Worm (Caenorhabditis elegans) whole organism, late embryonic: Measurements from ENCODE around the gene C38C5.1.

ENCODE experiments used
- C08G9.2 ChIP-seq: sonication (generic microtip); optimal IDR thresholded peaks from 2 replicates; lab custom pipeline; 2016; ENCODE audit warnings: mild to moderate bottlenecking, missing genetic modification characterization, moderate library complexity, missing compliant biosample characterization
- C38D4.7 ChIP-seq: fragments of 200-800 bp; sonication (Bioruptor generic); optimal IDR thresholded peaks from 2 replicates; lab custom pipeline; 2018; ENCODE audit warnings: mild to moderate bottlenecking, missing genetic modification characterization, moderate library complexity, missing compliant biosample characterization
- F13H6.1 ChIP-seq: sonication (generic microtip); optimal IDR thresholded peaks from 2 replicates; lab custom pipeline; 2016; ENCODE audit warnings: missing genetic modification characterization, missing compliant biosample characterization
- K02D7.2 ChIP-seq: sonication (generic microtip); optimal IDR thresholded peaks from 2 replicates; lab custom pipeline; 2017; ENCODE audit warnings: mild to moderate bottlenecking, missing genetic modification characterization, missing compliant biosample characterization
- K09A11.1 ChIP-seq: sonication (generic microtip); optimal IDR thresholded peaks from 2 replicates; lab custom pipeline; 2017; ENCODE audit warnings: antibody characterized with exemption, mild to moderate bottlenecking, missing genetic modification characterization, missing compliant biosample characterization; ENCODE audit not compliant: insufficient read depth
- ama-1 ChIP-seq: fragments of 150-350 bp; optimal IDR thresholded peaks from 2 replicates; lab custom pipeline; 2014
- ceh-18 ChIP-seq: sonication (generic microtip); optimal IDR thresholded peaks from 2 replicates; lab custom pipeline; 2016; ENCODE audit warnings: missing genetic modification characterization, missing compliant biosample characterization
- ceh-2 ChIP-seq: sonication (generic microtip); optimal IDR thresholded peaks from 2 replicates; lab custom pipeline; 2016; ENCODE audit warnings: missing genotype, missing genetic modification characterization, missing compliant biosample characterization
- ceh-22 ChIP-seq: sonication (generic microtip); optimal IDR thresholded peaks from 2 replicates; lab custom pipeline; 2017; ENCODE audit warnings: missing biosample characterization, missing genetic modification characterization
- ceh-24 ChIP-seq: sonication (generic microtip); optimal IDR thresholded peaks from 2 replicates; lab custom pipeline; 2016; ENCODE audit warnings: mild to moderate bottlenecking, missing genetic modification characterization, missing compliant biosample characterization
- ceh-31 ChIP-seq: sonication (generic microtip); optimal IDR thresholded peaks from 2 replicates; lab custom pipeline; 2016; ENCODE audit warnings: missing genetic modification characterization, missing compliant biosample characterization
- ceh-34 ChIP-seq: sonication (generic microtip); optimal IDR thresholded peaks from 2 replicates; lab custom pipeline; 2016; ENCODE audit warnings: mild to moderate bottlenecking, missing genetic modification characterization, missing compliant biosample characterization
- ceh-45 ChIP-seq: fragments of 200-800 bp; sonication (Bioruptor generic); IDR thresholded peaks from 2 replicates; pipeline ENCODE4 v1.3.6; 2022; ENCODE audit warnings: missing genetic modification reagents, missing genetic modification characterization, missing compliant biosample characterization
- ceh-48 ChIP-seq: sonication (generic microtip); optimal IDR thresholded peaks from 2 replicates; lab custom pipeline; 2016; ENCODE audit warnings: missing genetic modification characterization, inconsistent platforms, missing compliant biosample characterization
- ceh-6 ChIP-seq: fragments of 200-800 bp; sonication (Bioruptor generic); optimal IDR thresholded peaks from 2 replicates; lab custom pipeline; 2018; ENCODE audit warnings: mild to moderate bottlenecking, missing genetic modification characterization, missing compliant biosample characterization
- dmd-4 ChIP-seq: sonication (generic microtip); optimal IDR thresholded peaks from 2 replicates; lab custom pipeline; 2016; ENCODE audit warnings: borderline replicate concordance, missing genetic modification characterization, missing compliant biosample characterization
- elt-2 ChIP-seq: sonication (generic microtip); optimal IDR thresholded peaks from 2 replicates; lab custom pipeline; 2016; ENCODE audit warnings: missing genetic modification reagents, missing genetic modification characterization, missing compliant biosample characterization
- elt-4 ChIP-seq: sonication (generic microtip); optimal IDR thresholded peaks from 2 replicates; lab custom pipeline; 2016; ENCODE audit warnings: missing genetic modification characterization, missing compliant biosample characterization
- ets-4 ChIP-seq: sonication (generic microtip); optimal IDR thresholded peaks from 2 replicates; lab custom pipeline; 2016; ENCODE audit warnings: missing genetic modification characterization, missing compliant biosample characterization
- eyg-1 ChIP-seq: sonication (generic microtip); optimal IDR thresholded peaks from 2 replicates; lab custom pipeline; 2016; ENCODE audit warnings: missing genotype, missing genetic modification characterization, missing compliant biosample characterization
- fkh-10 ChIP-seq: fragments of 150-350 bp; optimal IDR thresholded peaks from 2 replicates; lab custom pipeline; 2014; ENCODE audit warnings: missing biosample characterization, missing genetic modification reagents, missing genetic modification characterization
- fkh-6 ChIP-seq: sonication (generic microtip); optimal IDR thresholded peaks from 2 replicates; lab custom pipeline; 2016; ENCODE audit warnings: missing genetic modification characterization, missing compliant biosample characterization
- hlh-15 ChIP-seq: sonication (generic microtip); optimal IDR thresholded peaks from 2 replicates; lab custom pipeline; 2016; ENCODE audit warnings: missing genetic modification characterization, missing compliant biosample characterization
- hlh-30 ChIP-seq: sonication (generic microtip); optimal IDR thresholded peaks from 2 replicates; lab custom pipeline; 2017; ENCODE audit warnings: antibody characterized with exemption, missing genetic modification characterization, missing compliant biosample characterization; ENCODE audit not compliant: insufficient read depth
- lim-6 ChIP-seq: sonication (generic microtip); optimal IDR thresholded peaks from 2 replicates; lab custom pipeline; 2016; ENCODE audit warnings: missing genetic modification characterization, missing compliant biosample characterization
- mec-3 ChIP-seq: sonication (generic microtip); optimal IDR thresholded peaks from 2 replicates; lab custom pipeline; 2016; ENCODE audit warnings: borderline replicate concordance, missing genetic modification characterization, missing compliant biosample characterization
- nfya-1 ChIP-seq: sonication (generic microtip); optimal IDR thresholded peaks from 2 replicates; lab custom pipeline; 2017; ENCODE audit warnings: missing genetic modification characterization, mild to moderate bottlenecking, missing compliant biosample characterization, antibody characterized with exemption, moderate library complexity
- nhr-11 ChIP-seq: fragments of 150-350 bp; optimal IDR thresholded peaks from 2 replicates; lab custom pipeline; 2014; ENCODE audit warnings: missing biosample characterization, missing genetic modification characterization
- npax-4 ChIP-seq: sonication (generic microtip); optimal IDR thresholded peaks from 2 replicates; lab custom pipeline; 2016; ENCODE audit warnings: missing genetic modification characterization, missing compliant biosample characterization
- pax-1 ChIP-seq: fragments of 150-350 bp; optimal IDR thresholded peaks from 2 replicates; lab custom pipeline; 2014; ENCODE audit warnings: missing biosample characterization, missing genetic modification characterization
- pha-4 ChIP-seq: fragments of 150-350 bp; optimal IDR thresholded peaks from 2 replicates; lab custom pipeline; 2018; ENCODE audit warnings: missing biosample characterization, missing genetic modification reagents, missing genetic modification characterization
- pqm-1 ChIP-seq: sonication (generic microtip); optimal IDR thresholded peaks from 2 replicates; lab custom pipeline; 2016; ENCODE audit warnings: missing genetic modification characterization, missing compliant biosample characterization
- rnt-1 ChIP-seq: sonication (generic microtip); optimal IDR thresholded peaks from 2 replicates; lab custom pipeline; 2016; ENCODE audit warnings: missing genetic modification characterization, missing compliant biosample characterization
- sox-2 ChIP-seq: fragments of 200-800 bp; sonication (Bioruptor generic); IDR thresholded peaks from 2 replicates; pipeline ENCODE4 v1.3.6; 2022; ENCODE audit warnings: missing genetic modification reagents, missing genetic modification characterization, missing compliant biosample characterization
- sox-4 ChIP-seq: sonication (generic microtip); optimal IDR thresholded peaks from 2 replicates; lab custom pipeline; 2017; ENCODE audit warnings: mild to moderate bottlenecking, missing genetic modification characterization, inconsistent platforms, missing compliant biosample characterization
- syd-9 ChIP-seq: sonication (generic microtip); optimal IDR thresholded peaks from 2 replicates; lab custom pipeline; 2016; ENCODE audit warnings: mild to moderate bottlenecking, missing genetic modification characterization, moderate library complexity, missing compliant biosample characterization
- tbx-2 ChIP-seq: sonication (generic microtip); optimal IDR thresholded peaks from 2 replicates; lab custom pipeline; 2016; ENCODE audit warnings: missing genetic modification characterization, missing compliant biosample characterization
- ttx-3 ChIP-seq: sonication (generic microtip); optimal IDR thresholded peaks from 2 replicates; lab custom pipeline; 2016; ENCODE audit warnings: missing genetic modification reagents, missing genetic modification characterization, missing compliant biosample characterization
- unc-3 ChIP-seq, 2 experiments: fragments of 200-800 bp in 1 of 2; sonication (Bioruptor generic) in 1 of 2; sonication (generic microtip) in 1 of 2; conservative IDR thresholded peaks in 1 of 2; optimal IDR thresholded peaks in 1 of 2; 2 replicates each; pipeline versions ENCODE4 v1.3.6 to Lab custom; 2016 to 2022; ENCODE audit warnings: missing compliant biosample characterization in 2 of 2, missing genetic modification characterization in 2 of 2, missing genetic modification reagents in 1 of 2
- unc-42 ChIP-seq: sonication (generic microtip); optimal IDR thresholded peaks from 2 replicates; lab custom pipeline; 2016; ENCODE audit warnings: missing genotype, missing genetic modification characterization, missing compliant biosample characterization
- unc-55 ChIP-seq: sonication (generic microtip); optimal IDR thresholded peaks from 2 replicates; lab custom pipeline; 2017; ENCODE audit warnings: missing biosample characterization, missing genetic modification reagents, missing genetic modification characterization
- ztf-16 ChIP-seq: sonication (generic microtip); optimal IDR thresholded peaks from 2 replicates; lab custom pipeline; 2017; ENCODE audit warnings: missing genetic modification characterization, missing compliant biosample characterization

Gene C38C5.1

DNA sequence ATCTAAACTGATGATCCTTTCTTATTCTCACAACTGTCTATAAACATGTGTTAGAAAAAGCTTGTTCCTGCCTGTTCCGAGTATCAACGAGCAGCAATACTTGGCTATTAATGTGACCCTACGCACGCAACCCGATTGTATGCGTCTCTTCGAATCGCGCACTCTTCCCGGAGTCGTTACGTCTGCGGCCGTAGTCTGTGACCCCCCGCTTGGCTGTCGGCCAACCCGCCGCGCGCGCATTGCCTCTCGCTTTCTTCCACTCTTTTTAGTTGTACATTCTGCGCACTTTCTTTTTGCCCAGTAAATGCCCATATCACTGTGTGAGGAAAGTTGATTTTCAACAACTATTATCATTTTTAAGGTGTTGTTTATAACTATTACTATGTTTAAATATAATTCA lies 34.0 kb downstream of the C38C5.1 start (continued):
- TF ChIP-seq nfya-1 (tag; lab: Kevin White, UChicago) (peak; percentile 37), sox-4 (no peak), mec-3 (no peak), hlh-15 (tag; lab: Kevin White, UChicago) (no peak), ceh-6 (GFP tag; lab: Kevin White, UChicago) (no peak), hlh-30 (tag; lab: Kevin White, UChicago) (peak; percentile 10), lim-6 (tag; lab: Kevin White, UChicago) (no peak), ama-1 (lab: Kevin White, UChicago) (no peak)

DNA sequence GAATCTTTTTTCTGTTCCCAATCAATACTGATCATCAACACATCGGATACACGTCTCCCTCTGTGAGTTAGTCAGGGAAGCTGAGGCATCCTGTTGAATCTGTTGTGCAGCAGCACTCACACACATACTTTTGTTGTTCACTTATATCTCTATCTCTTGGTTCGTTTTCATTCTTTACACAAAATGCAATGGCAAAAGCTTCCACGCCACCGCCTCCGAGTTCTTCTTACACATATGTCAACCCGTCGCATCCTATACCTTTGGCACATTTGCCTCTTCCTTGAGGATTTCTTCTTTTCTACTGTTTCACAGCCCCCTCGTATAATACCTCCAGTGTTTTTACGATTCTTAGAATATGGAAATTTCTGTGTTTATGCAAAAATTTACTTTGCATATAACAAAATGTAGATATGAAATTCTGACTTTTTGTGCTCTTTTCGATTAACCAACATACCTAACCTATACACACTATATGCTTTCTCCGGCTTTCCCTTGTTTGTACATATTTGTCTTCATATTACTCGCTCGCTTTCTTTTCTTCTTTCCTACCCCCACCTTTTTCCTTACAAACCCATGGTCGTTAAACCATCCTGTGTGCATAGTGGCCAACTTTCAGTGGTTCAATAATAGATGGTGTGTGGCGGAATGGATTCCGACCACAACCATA lies 34.8 kb downstream of the C38C5.1 start, which contains the start of gene unc-97:
unc-97 (plus strand) TSS at position 617 of the 667 bp plus-strand sequence.
- no peak for TF ChIP-seq ceh-6 (GFP tag; lab: Kevin White, UChicago)
- no peak for TF ChIP-seq K09A11.1 (tag; lab: Kevin White, UChicago)
- no peak for TF ChIP-seq eyg-1 (tag; lab: Kevin White, UChicago)
- TF ChIP-seq unc-55 (GFP tag; lab: Kevin White, UChicago): peak; percentile 36
- TF ChIP-seq ztf-16 (tag; lab: Kevin White, UChicago): no peak
- no peak for TF ChIP-seq ceh-24 (tag; lab: Kevin White, UChicago)
- TF ChIP-seq elt-4 (tag; lab: Kevin White, UChicago): no peak
- no peak for TF ChIP-seq syd-9 (tag; lab: Kevin White, UChicago)
- no peak for TF ChIP-seq nfya-1 (tag; lab: Kevin White, UChicago)
- peak; percentile 40 for TF ChIP-seq ceh-18
- no peak for TF ChIP-seq fkh-10 (GFP tag; lab: Kevin White, UChicago)
- TF ChIP-seq rnt-1 (tag; lab: Kevin White, UChicago): peak; percentile 33
- TF ChIP-seq unc-42: no peak
- no peak for TF ChIP-seq ceh-2 (tag; lab: Kevin White, UChicago)
- TF ChIP-seq dmd-4 (tag; lab: Kevin White, UChicago): no peak
- TF ChIP-seq, all 69 proteins: peak for 3

DNA sequence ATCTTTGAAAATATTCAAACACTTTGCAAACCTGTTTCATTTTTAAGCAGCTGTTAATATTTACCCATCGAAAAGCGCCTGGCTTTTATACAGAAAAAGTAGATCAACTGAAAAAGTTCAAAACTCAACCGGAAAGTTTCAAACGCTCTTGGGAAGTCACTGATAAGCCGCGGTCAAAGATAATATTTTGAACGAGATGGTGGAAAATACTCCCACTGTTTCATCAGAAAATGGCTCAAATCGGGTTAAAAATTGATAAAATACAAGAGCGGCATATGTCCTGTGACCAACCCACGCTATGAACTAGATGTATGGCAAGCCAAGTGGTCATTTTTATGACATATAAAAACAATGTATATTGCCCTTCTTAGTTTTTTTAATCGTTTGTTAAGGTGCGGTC lies 41.4 kb downstream of the C38C5.1 start, which contains the start of gene sulp-2:
sulp-2 (minus strand) TSS at position 107 of the 400 bp plus-strand sequence.
- TF ChIP-seq fkh-10 (GFP tag; lab: Kevin White, UChicago) (no peak), sox-2 (GFP tag; lab: Robert Waterston, UW) (no peak), unc-3 (GFP tag; conservative IDR thresholded peaks at IDR 0.05; lab: Robert Waterston, UW) (no peak), unc-3 (tag; optimal IDR thresholded peaks at IDR 0.05; lab: Kevin White, UChicago) (no peak), nhr-11 (tag; lab: Kevin White, UChicago) (no peak), ceh-45 (GFP tag; lab: Robert Waterston, UW) (no peak), syd-9 (tag; lab: Kevin White, UChicago) (no peak), hlh-30 (tag; lab: Kevin White, UChicago) (no peak), ceh-31 (no peak), pha-4 (no peak), hlh-15 (tag; lab: Kevin White, UChicago) (no peak), npax-4 (tag; lab: Kevin White, UChicago) (no peak), pax-1 (tag; lab: Kevin White, UChicago) (no peak), C08G9.2 (tag; lab: Kevin White, UChicago) (no peak), C38D4.7 (GFP tag; lab: Kevin White, UChicago) (no peak), pqm-1 (tag; lab: Kevin White, UChicago) (no peak), ceh-2 (tag; lab: Kevin White, UChicago) (no peak)
- TF ChIP-seq, all 69 proteins: peak for 0

ce11 chrX:5603338-5603816 lies 45.5 kb downstream of the C38C5.1 start, which contains the start of gene F14D12.1:
TSS of gene F14D12.1 (plus strand) at chrX:5603766.
- TF ChIP-seq unc-55 (GFP tag; lab: Kevin White, UChicago) (no peak), K02D7.2 (tag; lab: Kevin White, UChicago) (no peak), ceh-34 (tag; lab: Kevin White, UChicago) (no peak), C08G9.2 (tag; lab: Kevin White, UChicago) (no peak), F13H6.1 (tag; lab: Kevin White, UChicago) (no peak), ceh-6 (GFP tag; lab: Kevin White, UChicago) (no peak), elt-2 (tag; lab: Kevin White, UChicago) (no peak), ceh-22 (tag; lab: Kevin White, UChicago) (no peak), ets-4 (tag; lab: Kevin White, UChicago) (no peak), ceh-48 (tag; lab: Kevin White, UChicago) (no peak), ceh-24 (tag; lab: Kevin White, UChicago) (no peak), nhr-11 (tag; lab: Kevin White, UChicago) (no peak), ceh-31 (no peak), tbx-2 (tag; lab: Kevin White, UChicago) (no peak), ttx-3 (tag; lab: Kevin White, UChicago) (no peak), ceh-18 (no peak), fkh-6 (tag; lab: Kevin White, UChicago) (no peak), lim-6 (tag; lab: Kevin White, UChicago) (no peak)
- TF ChIP-seq, all 69 proteins: peak for 0
